Fruit fly (Drosophila melanogaster) whole organism, embryonic: ENCODE results near the gene CG15221.
A peak's percentile ranks its signal among the peaks of the same experiment; 100 is the strongest.

ENCODE experiments used
- Atf6 ChIP-seq: fragments of 200-800 bp; sonication (Bioruptor generic); IDR thresholded peaks from 2 replicates; pipeline ENCODE4 v1.3.6; 2022; ENCODE audit warnings: missing biosample characterization, missing genetic modification characterization
- B-H2 ChIP-seq: fragments of 200-800 bp; sonication (Bioruptor generic); optimal IDR thresholded peaks from 2 replicates; lab custom pipeline; 2018; ENCODE audit warnings: missing biosample characterization, mild to moderate bottlenecking, missing genetic modification characterization
- BEAF-32 ChIP-seq: fragments of 200-800 bp; sonication (Bioruptor generic); optimal IDR thresholded peaks from 3 replicates; lab custom pipeline; 2017; ENCODE audit warnings: missing biosample characterization, missing genetic modification characterization, mild to moderate bottlenecking, moderate library complexity, missing genetic modification reagents
- Bgb ChIP-seq: fragments of 200-800 bp; sonication (Bioruptor generic); IDR thresholded peaks from 2 replicates; pipeline ENCODE4 v1.3.6; 2022; ENCODE audit warnings: missing biosample characterization, missing genetic modification characterization; ENCODE audit not compliant: partially characterized antibody
- CG10431 ChIP-seq: fragments of 200-800 bp; sonication (Bioruptor generic); optimal IDR thresholded peaks from 3 replicates; lab custom pipeline; 2018; ENCODE audit warnings: missing biosample characterization, mild to moderate bottlenecking, missing genetic modification characterization
- CG10543 ChIP-seq: fragments of 200-800 bp; sonication (Bioruptor generic); optimal IDR thresholded peaks from 3 replicates; lab custom pipeline; 2017; ENCODE audit warnings: missing biosample characterization, mild to moderate bottlenecking, missing genetic modification characterization, moderate library complexity
- CG11247 ChIP-seq: fragments of 200-800 bp; sonication (Bioruptor generic); IDR thresholded peaks from 2 replicates; pipeline ENCODE4 v1.3.6; 2022; ENCODE audit warnings: missing biosample characterization, missing genetic modification characterization
- CG11504 ChIP-seq: fragments of 200-800 bp; sonication (Bioruptor generic); optimal IDR thresholded peaks from 3 replicates; lab custom pipeline; 2019; ENCODE audit warnings: missing biosample characterization, mild to moderate bottlenecking, missing genetic modification characterization, moderate library complexity
- CG12236 ChIP-seq: fragments of 200-800 bp; sonication (Bioruptor generic); optimal IDR thresholded peaks from 2 replicates; lab custom pipeline; 2016; ENCODE audit warnings: missing biosample characterization, missing genetic modification characterization
- CG12659 ChIP-seq: fragments of 200-800 bp; sonication (Bioruptor generic); optimal IDR thresholded peaks from 3 replicates; lab custom pipeline; 2017; ENCODE audit warnings: mild to moderate bottlenecking, missing biosample characterization, missing genetic modification reagents, missing genetic modification characterization
- CG13624 ChIP-seq: fragments of 200-800 bp; sonication (Bioruptor generic); optimal IDR thresholded peaks from 2 replicates; lab custom pipeline; 2016; ENCODE audit warnings: missing biosample characterization, missing genetic modification characterization
- CG15073 ChIP-seq: fragments of 200-800 bp; sonication (Bioruptor generic); optimal IDR thresholded peaks from 2 replicates; lab custom pipeline; 2016; ENCODE audit warnings: missing biosample characterization, missing genetic modification characterization
- CG1792 ChIP-seq: fragments of 200-800 bp; sonication (Bioruptor generic); optimal IDR thresholded peaks from 2 replicates; lab custom pipeline; 2016; ENCODE audit warnings: missing biosample characterization, missing genetic modification characterization
- CG2120 ChIP-seq: fragments of 200-800 bp; sonication (Bioruptor generic); optimal IDR thresholded peaks from 3 replicates; lab custom pipeline; 2016; ENCODE audit warnings: missing biosample characterization, missing genetic modification characterization
- CG2202 ChIP-seq: fragments of 200-800 bp; sonication (Bioruptor generic); optimal IDR thresholded peaks from 2 replicates; lab custom pipeline; 2018; ENCODE audit warnings: missing biosample characterization, mild to moderate bottlenecking, missing genetic modification characterization
- CG2889 ChIP-seq: fragments of 200-800 bp; sonication (Bioruptor generic); IDR thresholded peaks from 3 replicates; pipeline ENCODE4 v1.3.6; 2022; ENCODE audit warnings: missing biosample characterization, missing genetic modification characterization
- CG31224 ChIP-seq: fragments of 200-800 bp; sonication (Bioruptor generic); IDR thresholded peaks from 2 replicates; pipeline ENCODE4 v1.3.6; 2022; ENCODE audit warnings: missing biosample characterization, missing genetic modification characterization
- CG34422 ChIP-seq: fragments of 200-800 bp; sonication (Bioruptor generic); IDR thresholded peaks from 3 replicates; pipeline ENCODE4 v1.3.6; 2022; ENCODE audit warnings: missing biosample characterization, missing genetic modification characterization
- CG3726 ChIP-seq: fragments of 200-800 bp; sonication (Bioruptor generic); IDR thresholded peaks from 3 replicates; pipeline ENCODE4, ENCODE4 v1.3.6; 2022; ENCODE audit warnings: missing biosample characterization, missing genetic modification characterization
- CG3847 ChIP-seq: fragments of 200-800 bp; sonication (Bioruptor generic); IDR thresholded peaks from 2 replicates; pipeline ENCODE4 v1.3.6; 2022; ENCODE audit warnings: missing biosample characterization, missing genetic modification characterization
- CG4282 ChIP-seq: fragments of 200-800 bp; sonication (Bioruptor generic); optimal IDR thresholded peaks from 2 replicates; lab custom pipeline; 2016; ENCODE audit warnings: missing biosample characterization, missing genetic modification characterization
- CG4854 ChIP-seq: fragments of 200-800 bp; sonication (Bioruptor generic); optimal IDR thresholded peaks from 2 replicates; lab custom pipeline; 2016; ENCODE audit warnings: missing biosample characterization, missing genetic modification characterization, inconsistent platforms
- CG5180 ChIP-seq: fragments of 200-800 bp; sonication (Bioruptor generic); optimal IDR thresholded peaks from 3 replicates; lab custom pipeline; 2017; ENCODE audit warnings: missing biosample characterization, missing genetic modification characterization, mild to moderate bottlenecking, moderate library complexity, missing genetic modification reagents
- CG7372 ChIP-seq: fragments of 200-800 bp; sonication (Bioruptor generic); IDR thresholded peaks from 2 replicates; pipeline ENCODE4 v1.3.6; 2022; ENCODE audit warnings: missing biosample characterization, missing genetic modification characterization
- CG9437 ChIP-seq: fragments of 200-800 bp; sonication (Bioruptor generic); optimal IDR thresholded peaks from 2 replicates; lab custom pipeline; 2018; ENCODE audit warnings: missing biosample characterization, mild to moderate bottlenecking, missing genetic modification characterization
- CG9876 ChIP-seq: fragments of 200-800 bp; sonication (Bioruptor generic); optimal IDR thresholded peaks from 2 replicates; lab custom pipeline; 2016; ENCODE audit warnings: missing biosample characterization, missing genetic modification characterization
- CHES-1-like ChIP-seq: fragments of 200-800 bp; sonication (Bioruptor generic); optimal IDR thresholded peaks from 2 replicates; lab custom pipeline; 2016; ENCODE audit warnings: missing biosample characterization, missing genetic modification characterization
- D19A ChIP-seq: fragments of 200-800 bp; optimal IDR thresholded peaks from 3 replicates; lab custom pipeline; 2019; ENCODE audit warnings: missing biosample characterization, mild to moderate bottlenecking, missing genetic modification characterization, moderate library complexity
- Deaf1 ChIP-seq: fragments of 200-800 bp; optimal IDR thresholded peaks from 3 replicates; lab custom pipeline; 2019; ENCODE audit warnings: missing biosample characterization, mild to moderate bottlenecking, missing genetic modification characterization, moderate library complexity
- Fer1 ChIP-seq: fragments of 200-800 bp; sonication (Bioruptor generic); optimal IDR thresholded peaks from 2 replicates; lab custom pipeline; 2017; ENCODE audit warnings: missing biosample characterization, mild to moderate bottlenecking, missing genetic modification characterization
- Lpt ChIP-seq: fragments of >200 bp; optimal IDR thresholded peaks from 2 replicates; lab custom pipeline; 2018; ENCODE audit warnings: missing biosample characterization, missing genetic modification characterization
- Oaz ChIP-seq: fragments of 200-800 bp; sonication (Bioruptor generic); IDR thresholded peaks from 2 replicates; pipeline ENCODE4 v1.3.6; 2022; ENCODE audit warnings: missing biosample characterization, missing genetic modification characterization
- ab ChIP-seq: fragments of 200-800 bp; sonication (Bioruptor generic); optimal IDR thresholded peaks from 2 replicates; lab custom pipeline; 2016; ENCODE audit warnings: missing biosample characterization, missing genetic modification characterization
- ara ChIP-seq: fragments of 200-800 bp; sonication (Bioruptor generic); IDR thresholded peaks from 2 replicates; pipeline ENCODE4 v1.3.6; 2022; ENCODE audit warnings: missing biosample characterization, missing genetic modification characterization
- cg ChIP-seq: fragments of 200-800 bp; sonication (Bioruptor generic); optimal IDR thresholded peaks from 3 replicates; lab custom pipeline; 2019; ENCODE audit warnings: missing biosample characterization, mild to moderate bottlenecking, missing genetic modification characterization, moderate library complexity
- da ChIP-seq: fragments of 200-800 bp; sonication (Bioruptor generic); optimal IDR thresholded peaks from 2 replicates; lab custom pipeline; 2016; ENCODE audit warnings: missing biosample characterization, missing genetic modification characterization
- dmrt99B ChIP-seq: fragments of 200-800 bp; sonication (Bioruptor generic); optimal IDR thresholded peaks from 2 replicates; lab custom pipeline; 2018; ENCODE audit warnings: missing biosample characterization, mild to moderate bottlenecking, missing genetic modification characterization, moderate library complexity
- en ChIP-seq: fragments of 200-800 bp; sonication (Bioruptor generic); optimal IDR thresholded peaks from 2 replicates; lab custom pipeline; 2016; ENCODE audit warnings: missing biosample characterization, missing genetic modification characterization
- ewg ChIP-seq: fragments of 200-800 bp; sonication (Bioruptor generic); optimal IDR thresholded peaks from 3 replicates; lab custom pipeline; 2017; ENCODE audit warnings: mild to moderate bottlenecking, missing biosample characterization, missing genetic modification reagents, missing genetic modification characterization
- exex ChIP-seq: fragments of 200-800 bp; sonication (Bioruptor generic); optimal IDR thresholded peaks from 4 replicates; lab custom pipeline; 2018; ENCODE audit warnings: missing biosample characterization, mild to moderate bottlenecking, missing genetic modification characterization, moderate library complexity
- fu2 ChIP-seq: fragments of 200-800 bp; sonication (Bioruptor generic); optimal IDR thresholded peaks from 2 replicates; lab custom pipeline; 2016; ENCODE audit warnings: missing biosample characterization, missing genetic modification characterization
- gcm2 ChIP-seq: fragments of 200-800 bp; sonication (Bioruptor generic); optimal IDR thresholded peaks from 2 replicates; lab custom pipeline; 2016; ENCODE audit warnings: missing biosample characterization, missing genetic modification characterization
- kah ChIP-seq: fragments of 200-800 bp; sonication (Bioruptor generic); optimal IDR thresholded peaks from 2 replicates; lab custom pipeline; 2018; ENCODE audit warnings: missing biosample characterization, mild to moderate bottlenecking, missing genetic modification characterization
- phol ChIP-seq: fragments of 200-800 bp; sonication (Bioruptor generic); optimal IDR thresholded peaks from 3 replicates; lab custom pipeline; 2018; ENCODE audit warnings: missing biosample characterization, mild to moderate bottlenecking, missing genetic modification characterization, moderate library complexity
- sd ChIP-seq: fragments of 200-800 bp; sonication (Bioruptor generic); optimal IDR thresholded peaks from 3 replicates; lab custom pipeline; 2018; ENCODE audit warnings: missing biosample characterization, mild to moderate bottlenecking, missing genetic modification characterization, moderate library complexity
- sens ChIP-seq: fragments of 200-800 bp; sonication (Bioruptor generic); peaks from one replicate; lab custom pipeline; 2016; ENCODE audit warnings: missing biosample characterization, missing genetic modification characterization
- sob ChIP-seq: fragments of 200-800 bp; sonication (Bioruptor generic); IDR thresholded peaks from 2 replicates; pipeline ENCODE4 v1.3.6; 2022; ENCODE audit warnings: missing biosample characterization, missing genetic modification characterization
- tup ChIP-seq: fragments of 200-800 bp; sonication (Bioruptor generic); optimal IDR thresholded peaks from 2 replicates; lab custom pipeline; 2016; ENCODE audit warnings: missing biosample characterization, mild to moderate bottlenecking, missing genetic modification characterization, moderate library complexity
- zen ChIP-seq: fragments of 200-800 bp; sonication (Bioruptor generic); optimal IDR thresholded peaks from 3 replicates; lab custom pipeline; 2018; ENCODE audit warnings: missing biosample characterization, mild to moderate bottlenecking, missing genetic modification characterization, moderate library complexity
- zfh1 ChIP-seq: fragments of 200-800 bp; sonication (Bioruptor generic); IDR thresholded peaks from 3 replicates; pipeline ENCODE4 v1.3.6; 2022; ENCODE audit warnings: missing biosample characterization, missing genetic modification characterization

The CG15221 gene

dm6 chrX:11714529-11715262, 9.3 kb upstream of the CG15221 start (continued):
- TF ChIP-seq CG11504 (tag; lab: Kevin White, UChicago) (peak; percentile 71), en (GFP tag; lab: Kevin White, UChicago) (no peak), fu2 (GFP tag; lab: Kevin White, UChicago) (peak; percentile 72), ara (GFP tag; lab: Robert Waterston, UW) (peak; percentile 57), zfh1 (GFP tag; lab: Robert Waterston, UW) (peak; percentile 70; the same call in 2 of the 3 replicates), CG2202 (tag; lab: Kevin White, UChicago) (no peak), cg (no peak), CG5180 (GFP tag; lab: Kevin White, UChicago) (peak; percentile 53), Oaz (GFP tag; lab: Robert Waterston, UW) (peak; percentile 65), CHES-1-like (GFP tag; lab: Kevin White, UChicago) (peak; percentile 89), da (GFP tag; lab: Kevin White, UChicago) (peak; percentile 85), CG9876 (GFP tag; lab: Kevin White, UChicago) (peak; percentile 43), CG34422 (peak; percentile 76), dmrt99B (tag; lab: Kevin White, UChicago) (peak; percentile 73), CG11247 (GFP tag; lab: Robert Waterston, UW) (peak; percentile 65), CG10431 (peak; percentile 8), CG31224 (GFP tag; lab: Robert Waterston, UW) (peak; percentile 62), BEAF-32 (GFP tag; lab: Kevin White, UChicago) (peak; percentile 61), sob (GFP tag; lab: Robert Waterston, UW) (peak; percentile 71), kah (GFP tag; lab: Kevin White, UChicago) (no peak), ab (GFP tag; lab: Kevin White, UChicago) (no peak), phol (tag; lab: Kevin White, UChicago) (peak; percentile 60), sd (tag; lab: Kevin White, UChicago) (peak; percentile 1), D19A (peak; percentile 77), tup (GFP tag; lab: Kevin White, UChicago) (no peak), CG15073 (no peak), CG12659 (GFP tag; lab: Kevin White, UChicago) (peak; percentile 75), CG9437 (GFP tag; lab: Kevin White, UChicago) (peak; percentile 42), CG3847 (GFP tag; lab: Robert Waterston, UW) (peak; percentile 68), CG4854 (GFP tag; lab: Kevin White, UChicago) (peak; percentile 40), CG7372 (0 out of 2 replicates have a peak, but pooled peaks have one; percentile 30), Bgb (no peak), ewg (GFP tag; lab: Kevin White, UChicago) (peak; percentile 44), B-H2 (GFP tag; lab: Kevin White, UChicago) (peak; percentile 39), CG2120 (peak; percentile 84), zen (tag; lab: Kevin White, UChicago) (no peak), Atf6 (peak; percentile 81), CG2889 (GFP tag; lab: Robert Waterston, UW) (0 out of 3 replicates have a peak, but pooled peaks have one; percentile 23), CG10543 (GFP tag; lab: Kevin White, UChicago) (peak; percentile 73), CG1792 (GFP tag; lab: Kevin White, UChicago) (peak; percentile 44), CG12236 (GFP tag; lab: Kevin White, UChicago) (no peak), Deaf1 (tag; lab: Kevin White, UChicago) (peak; percentile 90), CG3726 (GFP tag; lab: Robert Waterston, UW) (peak; percentile 59; the same call in 1 of the 3 replicates), Fer1 (GFP tag; lab: Kevin White, UChicago) (peak; percentile 72), sens (GFP tag; lab: Kevin White, UChicago) (peak; percentile 81), CG13624 (GFP tag; lab: Kevin White, UChicago) (no peak), Lpt (no peak), CG4282 (GFP tag; lab: Kevin White, UChicago) (no peak), exex (tag; lab: Kevin White, UChicago) (no peak), gcm2 (GFP tag; lab: Kevin White, UChicago) (no peak)
